Fruit fly (Drosophila melanogaster) whole organism, embryonic: ENCODE measurements around the gene Acp63F.

Experiments used
- Antp ChIP-seq: fragments of 200-800 bp; sonication (Bioruptor generic); optimal IDR thresholded peaks from 3 replicates; lab custom pipeline; 2016; ENCODE audit warnings: missing biosample characterization, missing genetic modification characterization
- Atf3 ChIP-seq: fragments of 200-800 bp; sonication (Bioruptor generic); optimal IDR thresholded peaks from 3 replicates; lab custom pipeline; 2016; ENCODE audit warnings: missing biosample characterization, missing genetic modification characterization
- CG10274 ChIP-seq: fragments of 200-800 bp; sonication (Bioruptor generic); optimal IDR thresholded peaks from 3 replicates; lab custom pipeline; 2017; ENCODE audit warnings: missing biosample characterization, mild to moderate bottlenecking, missing genetic modification characterization
- CG10959 ChIP-seq: fragments of 200-800 bp; sonication (Bioruptor generic); IDR thresholded peaks from 2 replicates; pipeline ENCODE4 v1.3.6; 2022; ENCODE audit warnings: missing biosample characterization, missing genetic modification characterization
- CG12155 ChIP-seq: fragments of 200-800 bp; sonication (Bioruptor generic); optimal IDR thresholded peaks from 3 replicates; lab custom pipeline; 2016; ENCODE audit warnings: missing biosample characterization, missing genetic modification characterization
- CG12659 ChIP-seq: fragments of 200-800 bp; sonication (Bioruptor generic); optimal IDR thresholded peaks from 3 replicates; lab custom pipeline; 2017; ENCODE audit warnings: mild to moderate bottlenecking, missing biosample characterization, missing genetic modification reagents, missing genetic modification characterization
- CG14050 ChIP-seq: fragments of 200-800 bp; sonication (Bioruptor generic); IDR thresholded peaks from 3 replicates; pipeline ENCODE4 v1.3.6; 2022; ENCODE audit warnings: missing biosample characterization, missing genetic modification characterization
- CG14441 ChIP-seq: fragments of 200-800 bp; sonication (Bioruptor generic); IDR thresholded peaks from 2 replicates; pipeline ENCODE4 v1.3.6; 2022; ENCODE audit warnings: missing biosample characterization, missing genetic modification characterization
- CG14860 ChIP-seq: fragments of 200-800 bp; sonication (Bioruptor generic); IDR thresholded peaks from 3 replicates; pipeline ENCODE4 v1.3.6; 2022; ENCODE audit warnings: missing biosample characterization, missing genetic modification characterization; ENCODE audit not compliant: partially characterized antibody
- CG15479 ChIP-seq: fragments of 200-800 bp; sonication (Bioruptor generic); optimal IDR thresholded peaks from 3 replicates; lab custom pipeline; 2019; ENCODE audit warnings: missing biosample characterization, mild to moderate bottlenecking, missing genetic modification characterization, moderate library complexity
- CG16863 ChIP-seq: fragments of 200-800 bp; sonication (Bioruptor generic); optimal IDR thresholded peaks from 3 replicates; lab custom pipeline; 2016; ENCODE audit warnings: missing biosample characterization, missing genetic modification characterization
- CG17568 ChIP-seq: fragments of 200-800 bp; sonication (Bioruptor generic); optimal IDR thresholded peaks from 2 replicates; lab custom pipeline; 2018; ENCODE audit warnings: missing biosample characterization, mild to moderate bottlenecking, missing genetic modification characterization, moderate library complexity
- CG17612 ChIP-seq: fragments of 200-800 bp; sonication (Bioruptor generic); IDR thresholded peaks from 2 replicates; pipeline ENCODE4 v1.3.6; 2022; ENCODE audit warnings: missing biosample characterization, missing genetic modification characterization
- CG18619 ChIP-seq: fragments of 200-800 bp; sonication (Bioruptor generic); optimal IDR thresholded peaks from 3 replicates; lab custom pipeline; 2017; ENCODE audit warnings: missing biosample characterization, mild to moderate bottlenecking, missing genetic modification characterization
- CG2120 ChIP-seq: fragments of 200-800 bp; sonication (Bioruptor generic); optimal IDR thresholded peaks from 3 replicates; lab custom pipeline; 2016; ENCODE audit warnings: missing biosample characterization, missing genetic modification characterization
- CG34422 ChIP-seq: fragments of 200-800 bp; sonication (Bioruptor generic); IDR thresholded peaks from 3 replicates; pipeline ENCODE4 v1.3.6; 2022; ENCODE audit warnings: missing biosample characterization, missing genetic modification characterization
- CG4328 ChIP-seq: fragments of 200-800 bp; sonication (Bioruptor generic); optimal IDR thresholded peaks from 3 replicates; lab custom pipeline; 2017; ENCODE audit warnings: missing biosample characterization, missing genetic modification reagents, missing genetic modification characterization
- CG6254 ChIP-seq: fragments of 200-800 bp; sonication (Bioruptor generic); optimal IDR thresholded peaks from 3 replicates; lab custom pipeline; 2017; ENCODE audit warnings: mild to moderate bottlenecking, missing biosample characterization, missing genetic modification reagents, missing genetic modification characterization
- CG6813 ChIP-seq: fragments of 200-800 bp; sonication (Bioruptor generic); optimal IDR thresholded peaks from 2 replicates; lab custom pipeline; 2017; ENCODE audit warnings: missing biosample characterization, missing genetic modification characterization, mild to moderate bottlenecking, moderate library complexity, missing genetic modification reagents
- CG7928 ChIP-seq: fragments of 200-800 bp; sonication (Bioruptor generic); optimal IDR thresholded peaks from 2 replicates; lab custom pipeline; 2017; ENCODE audit warnings: missing biosample characterization, mild to moderate bottlenecking, missing genetic modification characterization
- CG8765 ChIP-seq: fragments of 200-800 bp; sonication (Bioruptor generic); IDR thresholded peaks from 2 replicates; pipeline ENCODE4 v1.3.6; 2022; ENCODE audit warnings: missing biosample characterization, missing genetic modification characterization
- Deaf1 ChIP-seq: fragments of 200-800 bp; optimal IDR thresholded peaks from 3 replicates; lab custom pipeline; 2019; ENCODE audit warnings: missing biosample characterization, mild to moderate bottlenecking, missing genetic modification characterization, moderate library complexity
- Elba2 ChIP-seq: fragments of 200-800 bp; sonication (Bioruptor generic); optimal IDR thresholded peaks from 3 replicates; lab custom pipeline; 2016; ENCODE audit warnings: missing biosample characterization, missing genetic modification characterization
- H2.0 ChIP-seq: fragments of 200-800 bp; sonication (Bioruptor generic); IDR thresholded peaks from 2 replicates; pipeline ENCODE4 v1.3.6; 2022; ENCODE audit warnings: missing biosample characterization, missing genetic modification characterization
- Lhr ChIP-seq: fragments of 200-800 bp; sonication (Bioruptor generic); optimal IDR thresholded peaks from 3 replicates; lab custom pipeline; 2017; ENCODE audit warnings: mild to moderate bottlenecking, missing biosample characterization, missing genetic modification reagents, missing genetic modification characterization
- NFAT ChIP-seq: fragments of 200-800 bp; sonication (Bioruptor generic); IDR thresholded peaks from 2 replicates; pipeline ENCODE4 v1.3.6; 2022; ENCODE audit warnings: missing biosample characterization, missing genetic modification characterization
- Nf-YC ChIP-seq: fragments of 200-800 bp; optimal IDR thresholded peaks from 3 replicates; lab custom pipeline; 2019; ENCODE audit warnings: missing biosample characterization, mild to moderate bottlenecking, missing genetic modification characterization, moderate library complexity
- Oli ChIP-seq: fragments of 200-800 bp; sonication (Bioruptor generic); optimal IDR thresholded peaks from 2 replicates; lab custom pipeline; 2018; ENCODE audit warnings: missing biosample characterization, mild to moderate bottlenecking, missing genetic modification characterization, moderate library complexity
- Optix ChIP-seq: fragments of 200-800 bp; sonication (Bioruptor generic); IDR thresholded peaks from 3 replicates; pipeline ENCODE4 v1.3.6; 2022; ENCODE audit warnings: missing biosample characterization, missing genetic modification characterization
- Stat92E ChIP-seq, 3 experiments: fragments of >200 bp in 2 of 3; fragments of 200-800 bp in 1 of 3; sonication (Bioruptor generic) in 1 of 3; optimal IDR thresholded peaks; 2 replicates each; lab custom pipeline; 2017 to 2019; ENCODE audit warnings: missing biosample characterization in 3 of 3, missing genetic modification characterization in 3 of 3, mild to moderate bottlenecking in 1 of 3, moderate library complexity in 1 of 3
- emc ChIP-seq: fragments of 200-800 bp; sonication (Bioruptor generic); optimal IDR thresholded peaks from 2 replicates; lab custom pipeline; 2016; ENCODE audit warnings: missing biosample characterization, missing genetic modification characterization
- esg ChIP-seq: fragments of 200-800 bp; sonication (Bioruptor generic); conservative IDR thresholded peaks from 2 replicates; pipeline ENCODE4 v1.3.6; 2022; ENCODE audit warnings: missing biosample characterization, missing genetic modification characterization
- eve ChIP-seq, 2 experiments: fragments of >200 bp; optimal IDR thresholded peaks; 2 replicates each; lab custom pipeline; 2017; ENCODE audit warnings: missing biosample characterization in 2 of 2, missing genetic modification characterization in 2 of 2
- fru ChIP-seq: fragments of >200 bp; optimal IDR thresholded peaks from 2 replicates; lab custom pipeline; 2017
- grn ChIP-seq: fragments of 200-800 bp; sonication (Bioruptor generic); optimal IDR thresholded peaks from 3 replicates; lab custom pipeline; 2017; ENCODE audit warnings: missing biosample characterization, missing genetic modification characterization
- jigr1 ChIP-seq: fragments of 200-800 bp; sonication (Bioruptor generic); IDR thresholded peaks from 3 replicates; pipeline ENCODE4 v1.3.6; 2022; ENCODE audit warnings: missing biosample characterization, missing genetic modification characterization
- ken ChIP-seq: fragments of 200-800 bp; sonication (Bioruptor generic); IDR thresholded peaks from 3 replicates; pipeline ENCODE4 v1.3.6; 2022; ENCODE audit warnings: missing biosample characterization, missing genetic modification characterization
- mirr ChIP-seq: fragments of 200-800 bp; sonication (Bioruptor generic); optimal IDR thresholded peaks from 3 replicates; lab custom pipeline; 2018; ENCODE audit warnings: missing biosample characterization, mild to moderate bottlenecking, missing genetic modification characterization
- ro ChIP-seq: fragments of 200-800 bp; sonication (Bioruptor generic); IDR thresholded peaks from 2 replicates; pipeline ENCODE4 v1.3.6; 2022; ENCODE audit warnings: missing biosample characterization, missing genetic modification characterization
- sim ChIP-seq: fragments of 200-800 bp; sonication (Bioruptor generic); IDR thresholded peaks from 2 replicates; pipeline ENCODE4 v1.3.6; 2022; ENCODE audit warnings: missing biosample characterization, missing genetic modification characterization
- sqz ChIP-seq: fragments of 200-800 bp; sonication (Bioruptor generic); optimal IDR thresholded peaks from 3 replicates; lab custom pipeline; 2018; ENCODE audit warnings: missing biosample characterization, mild to moderate bottlenecking, missing genetic modification characterization
- sug ChIP-seq: fragments of 200-800 bp; optimal IDR thresholded peaks from 2 replicates; lab custom pipeline; 2019; ENCODE audit warnings: missing biosample characterization, mild to moderate bottlenecking, missing genetic modification characterization, moderate library complexity
- tio ChIP-seq: fragments of 200-800 bp; sonication (Bioruptor generic); optimal IDR thresholded peaks from 2 replicates; lab custom pipeline; 2017; ENCODE audit warnings: missing biosample characterization, missing genetic modification characterization, inconsistent platforms
- tll ChIP-seq, 2 experiments: fragments of 200-800 bp in 1 of 2; fragments of >200 bp in 1 of 2; sonication (Bioruptor generic) in 1 of 2; optimal IDR thresholded peaks; 2 replicates each; lab custom pipeline; 2017 to 2019; ENCODE audit warnings: missing biosample characterization in 2 of 2, missing genetic modification characterization in 2 of 2, mild to moderate bottlenecking in 1 of 2, moderate library complexity in 1 of 2
- trem ChIP-seq: fragments of 200-800 bp; optimal IDR thresholded peaks from 3 replicates; lab custom pipeline; 2019; ENCODE audit warnings: missing biosample characterization, mild to moderate bottlenecking, missing genetic modification characterization, moderate library complexity
- unc-4 ChIP-seq: fragments of 200-800 bp; sonication (Bioruptor generic); IDR thresholded peaks from 2 replicates; pipeline ENCODE4 v1.3.6; 2022; ENCODE audit warnings: missing biosample characterization, missing genetic modification characterization; ENCODE audit not compliant: partially characterized antibody
- unpg ChIP-seq: fragments of 200-800 bp; sonication (Bioruptor generic); optimal IDR thresholded peaks from 3 replicates; lab custom pipeline; 2018; ENCODE audit warnings: missing biosample characterization, mild to moderate bottlenecking, missing genetic modification characterization, moderate library complexity
- vnd ChIP-seq: fragments of 200-800 bp; sonication (Bioruptor generic); IDR thresholded peaks from 3 replicates; pipeline ENCODE4 v1.3.6; 2022; ENCODE audit warnings: missing biosample characterization, missing genetic modification characterization; ENCODE audit not compliant: partially characterized antibody
- yki ChIP-seq: fragments of >200 bp; optimal IDR thresholded peaks from 3 replicates; lab custom pipeline; 2018
- zf30C ChIP-seq: fragments of 200-800 bp; sonication (Bioruptor generic); optimal IDR thresholded peaks from 3 replicates; lab custom pipeline; 2018; ENCODE audit warnings: missing biosample characterization, mild to moderate bottlenecking, missing genetic modification characterization

Acp63F gene

DNA sequence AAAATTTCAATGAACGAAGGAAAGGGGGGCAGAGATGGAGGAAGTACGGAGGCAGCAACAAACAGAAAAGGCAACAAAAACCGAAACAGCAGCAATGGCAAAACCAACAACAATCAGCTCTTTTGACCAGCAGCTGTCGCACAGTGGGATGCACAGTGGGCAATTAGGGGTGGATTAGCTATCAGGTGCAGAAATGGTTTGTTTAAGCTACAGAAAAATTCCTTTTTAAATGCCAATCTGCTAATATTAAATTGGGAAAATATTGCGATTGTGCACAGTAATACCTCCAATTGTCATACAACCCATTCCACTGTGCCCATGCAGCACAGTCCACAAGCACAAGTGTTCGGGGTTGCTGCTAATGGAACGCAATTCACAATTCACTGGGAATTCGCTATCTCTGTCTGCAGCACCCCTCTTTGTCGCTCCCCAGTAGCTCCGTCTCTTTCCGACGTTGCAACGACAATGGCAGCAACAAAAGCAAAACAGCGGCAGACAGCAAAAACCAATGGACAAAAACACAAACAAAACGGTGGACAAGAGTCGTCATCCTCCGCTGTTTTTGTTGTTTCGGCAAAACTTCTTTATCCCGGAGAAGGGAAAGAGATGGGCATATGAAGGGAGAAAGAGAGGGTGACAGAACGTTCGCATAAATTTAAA is 31.0 kb downstream of the Acp63F start (continued):
- TF ChIP-seq CG12155 (GFP tag; lab: Kevin White, UChicago) (peak; percentile 89), esg (GFP tag; lab: Robert Waterston, UW) (peak; percentile 95), CG6813 (peak; percentile 87), Lhr (peak; percentile 88), CG7928 (GFP tag; lab: Kevin White, UChicago) (peak; percentile 39), Antp (peak; percentile 98), Stat92E (GFP tag; optimal IDR thresholded peaks at IDR 0.05; lab: Kevin White, UChicago) (peak in 1 of 3 experiments; percentile 14), CG14860 (GFP tag; lab: Robert Waterston, UW) (peak; percentile 32; the same call in 1 of the 3 replicates), Atf3 (GFP tag; lab: Kevin White, UChicago) (peak; percentile 91), tio (GFP tag; lab: Kevin White, UChicago) (peak; percentile 93), trem (tag; lab: Kevin White, UChicago) (peak; percentile 67), Deaf1 (peak; percentile 49), CG2120 (GFP tag; lab: Kevin White, UChicago) (peak; percentile 91), mirr (GFP tag; lab: Kevin White, UChicago) (no peak), Optix (GFP tag; lab: Robert Waterston, UW) (peak; percentile 98), CG17568 (GFP tag; lab: Kevin White, UChicago) (peak; percentile 88), CG15479 (GFP tag; lab: Kevin White, UChicago) (peak; percentile 58), eve (GFP tag; optimal IDR thresholded peaks at IDR 0.05; lab: Kevin White, UChicago) (peak; percentile 96), fru (lab: Kevin White, UChicago) (no peak), CG8765 (GFP tag; lab: Robert Waterston, UW) (peak; percentile 95), CG10274 (GFP tag; lab: Kevin White, UChicago) (peak; percentile 58), Oli (tag; lab: Kevin White, UChicago) (peak; percentile 97), CG10959 (peak; percentile 92), unc-4 (GFP tag; lab: Robert Waterston, UW) (no peak), CG34422 (peak; percentile 98), sug (tag; lab: Kevin White, UChicago) (peak; percentile 54), CG14441 (GFP tag; lab: Robert Waterston, UW) (peak; percentile 98), grn (peak; percentile 56), CG4328 (GFP tag; lab: Kevin White, UChicago) (no peak), ro (GFP tag; lab: Robert Waterston, UW) (peak; percentile 89), Nf-YC (tag; lab: Kevin White, UChicago) (no peak), H2.0 (GFP tag; lab: Robert Waterston, UW) (peak; percentile 96), unpg (GFP tag; lab: Kevin White, UChicago) (peak; percentile 96), sqz (GFP tag; lab: Kevin White, UChicago) (peak; percentile 4), jigr1 (GFP tag; lab: Robert Waterston, UW) (peak; percentile 96), tll (GFP tag; optimal IDR thresholded peaks at IDR 0.05; lab: Kevin White, UChicago) (peak in 1 of 2 experiments; percentile 58), sim (GFP tag; lab: Robert Waterston, UW) (peak; percentile 94), Elba2 (GFP tag; lab: Kevin White, UChicago) (peak; percentile 91), CG17612 (GFP tag; lab: Robert Waterston, UW) (peak; percentile 91), zf30C (GFP tag; lab: Kevin White, UChicago) (no peak), CG18619 (GFP tag; lab: Kevin White, UChicago) (peak; percentile 91), NFAT (GFP tag; lab: Robert Waterston, UW) (peak; percentile 86), CG16863 (peak; percentile 96), ken (peak; percentile 96), CG6254 (peak; percentile 83), vnd (GFP tag; lab: Robert Waterston, UW) (peak; percentile 42; the same call in 1 of the 3 replicates), CG14050 (peak; percentile 95), yki (no peak), CG12659 (GFP tag; lab: Kevin White, UChicago) (peak; percentile 93), emc (GFP tag; lab: Kevin White, UChicago) (peak; percentile 84)
